Fruit fly (Drosophila melanogaster): ENCODE data around the gene ND-ASHI.

The ND-ASHI gene

DNA sequence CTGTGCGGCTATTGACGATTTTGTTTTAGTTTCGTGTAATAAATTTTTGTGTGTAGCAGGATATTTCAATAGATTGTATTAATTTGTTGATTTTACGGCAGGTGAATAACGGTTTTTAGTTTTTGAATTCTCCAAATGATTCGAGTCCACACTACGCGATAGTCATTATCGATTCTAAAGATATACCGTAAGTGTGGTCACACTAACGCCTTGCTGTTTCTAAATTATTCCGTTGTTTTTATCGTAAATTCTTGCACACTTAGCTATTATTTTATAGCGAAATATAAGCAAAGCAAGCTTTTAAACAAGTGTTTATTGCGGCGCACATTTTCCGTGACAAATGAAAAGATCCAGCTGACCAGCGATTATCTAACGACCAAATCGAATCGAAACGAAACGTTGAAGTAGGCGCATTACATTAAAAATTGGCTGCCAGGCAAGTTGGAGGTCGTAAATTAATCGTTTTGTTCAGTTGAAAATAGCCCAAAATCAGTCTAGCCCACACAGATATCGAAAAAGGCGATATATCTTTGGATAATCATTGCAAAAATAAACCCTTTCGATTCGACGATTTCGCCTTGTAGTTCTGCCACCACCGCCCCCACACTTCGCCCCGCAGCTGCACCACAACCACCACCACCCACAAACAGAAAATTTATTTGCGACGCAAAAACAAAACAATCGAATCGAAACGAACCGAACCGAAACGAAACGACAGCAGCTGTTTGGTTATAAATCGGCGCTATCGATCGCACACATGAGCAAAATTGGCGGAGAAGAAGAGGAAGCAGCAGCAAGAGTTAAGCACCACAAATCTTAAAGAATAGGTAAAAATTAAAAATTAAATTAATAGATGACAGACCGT, 4.9 kb upstream of the ND-ASHI start, which contains the start of gene Pink1 (continued):
- TF ChIP-seq CG42726 (GFP tag; IDR thresholded peaks at IDR 0.05; ENCODE audit: partially characterized antibody) (0 out of 2 replicates have a peak, but pooled peaks have one; percentile 27), sens (GFP tag) (peak; percentile 54), Tbp (GFP tag; optimal IDR thresholded peaks at IDR 0.05) (no peak), Scr (GFP tag; IDR thresholded peaks at IDR 0.05; ENCODE audit: partially characterized antibody) (peak; percentile 46), stc (GFP tag; IDR thresholded peaks at IDR 0.05) (no peak), Ets97D (GFP tag; optimal IDR thresholded peaks at IDR 0.05) (peak; percentile 1), bigmax (GFP tag; optimal IDR thresholded peaks at IDR 0.05) (no peak), Lhr (GFP tag; optimal IDR thresholded peaks at IDR 0.05) (peak; percentile 1), CG15514 (GFP tag; optimal IDR thresholded peaks at IDR 0.05) (peak; percentile 36), fru (optimal IDR thresholded peaks at IDR 0.05) (no peak), YL-1 (GFP tag; optimal IDR thresholded peaks at IDR 0.05) (peak; percentile 70), CG10543 (GFP tag; optimal IDR thresholded peaks at IDR 0.05) (peak; percentile 34), pzg (GFP tag; optimal IDR thresholded peaks at IDR 0.05) (peak; percentile 52), CG11085 (GFP tag; IDR thresholded peaks at IDR 0.05) (no peak), CG13624 (GFP tag; optimal IDR thresholded peaks at IDR 0.05) (peak; percentile 91), sug (tag; optimal IDR thresholded peaks at IDR 0.05) (peak; percentile 14), trem (tag; optimal IDR thresholded peaks at IDR 0.05) (peak; percentile 0), Sox102F (GFP tag; optimal IDR thresholded peaks at IDR 0.05) (no peak), CG2712 (tag; optimal IDR thresholded peaks at IDR 0.05) (no peak), bbx (GFP tag; IDR thresholded peaks at IDR 0.05; ENCODE audit: partially characterized antibody) (peak; percentile 47; the same call in 1 of the 2 replicates), tna (GFP tag; IDR thresholded peaks at IDR 0.05; ENCODE audit: partially characterized antibody) (peak; percentile 24; the same call in 1 of the 2 replicates), CG31224 (GFP tag; IDR thresholded peaks at IDR 0.05) (no peak), Dp (GFP tag; optimal IDR thresholded peaks at IDR 0.05) (peak; percentile 12), stwl (tag; optimal IDR thresholded peaks at IDR 0.05) (peak; percentile 42), Pdp1 (GFP tag; optimal IDR thresholded peaks at IDR 0.05) (peak in 1 of 2 experiments; percentile 40), dati (GFP tag; IDR thresholded peaks at IDR 0.05) (no peak), Nf-YA (GFP tag; IDR thresholded peaks at IDR 0.05) (no peak), Sin3A (optimal IDR thresholded peaks at IDR 0.05) (peak; percentile 11), CG9797 (GFP tag; optimal IDR thresholded peaks at IDR 0.05) (peak; percentile 42), pita (GFP tag; optimal IDR thresholded peaks at IDR 0.05) (peak; percentile 42), ato (GFP tag; IDR thresholded peaks at IDR 0.05; ENCODE audit: partially characterized antibody) (peak; percentile 60; the same call in 1 of the 2 replicates), Adf1 (GFP tag; IDR thresholded peaks at IDR 0.05) (0 out of 2 replicates have a peak, but pooled peaks have one; percentile 9), CG3163 (GFP tag; optimal IDR thresholded peaks at IDR 0.05) (no peak), Fer1 (GFP tag; optimal IDR thresholded peaks at IDR 0.05) (peak; percentile 23), sna (GFP tag; IDR thresholded peaks at IDR 0.05; ENCODE audit: partially characterized antibody) (0 out of 2 replicates have a peak, but pooled peaks have one; percentile 34)

DNA sequence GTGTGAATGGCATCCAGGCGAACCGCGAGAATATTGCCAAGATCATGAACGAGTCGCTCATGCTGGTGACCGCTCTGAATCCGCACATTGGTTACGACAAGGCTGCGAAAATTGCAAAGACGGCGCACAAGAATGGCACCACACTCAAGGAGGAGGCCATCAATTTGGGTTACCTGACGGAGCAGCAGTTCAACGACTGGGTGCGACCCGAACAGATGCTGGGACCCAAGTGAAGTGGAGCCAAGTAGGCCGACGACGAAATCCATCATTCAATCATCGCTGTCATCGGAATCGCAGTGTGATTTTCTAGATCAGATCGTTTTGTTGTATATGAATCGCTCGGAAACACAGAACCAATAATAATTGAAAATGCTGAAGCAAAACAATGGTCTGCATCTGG, 2.5 kb upstream of the ND-ASHI start, which contains the start of gene Fum2:
Gene Fum2, plus strand, starts transcription at position 301 of the 400 bp plus-strand sequence.
- TF ChIP-seq CG2129 (GFP tag; IDR thresholded peaks at IDR 0.05; ENCODE audit: partially characterized antibody) (no peak), slbo (GFP tag; IDR thresholded peaks at IDR 0.05) (no peak), Ets65A (GFP tag) (peak; percentile 26), CG14667 (GFP tag; IDR thresholded peaks at IDR 0.05) (no peak)

All from whole organism, embryonic.